Fruit fly (Drosophila melanogaster): Measurements from ENCODE around the gene Spindly.

The Spindly gene

DNA sequence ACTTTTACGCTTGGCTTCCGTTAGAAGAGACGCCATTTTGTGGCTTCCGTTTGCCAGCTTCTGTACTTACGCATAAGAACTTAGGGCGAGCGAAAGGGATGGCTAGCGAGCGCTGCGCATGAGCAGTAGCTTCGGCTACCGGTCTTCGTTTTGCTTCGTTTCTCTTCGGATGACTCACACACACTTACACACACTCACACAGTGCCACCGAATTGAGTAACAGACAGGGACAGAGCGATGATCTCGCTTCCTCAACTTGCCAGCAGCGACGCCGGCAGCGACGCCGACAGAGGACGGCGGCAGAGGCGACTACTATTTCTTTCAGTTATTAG, 9.3 kb upstream of the Spindly start:
- no peak for TF ChIP-seq Crg-1 (GFP tag; optimal IDR thresholded peaks at IDR 0.05)
- TF ChIP-seq CG11617 (GFP tag; optimal IDR thresholded peaks at IDR 0.05), result no peak
- TF ChIP-seq toe (GFP tag; optimal IDR thresholded peaks at IDR 0.05), result no peak
- no peak for TF ChIP-seq cnc (optimal IDR thresholded peaks at IDR 0.05)
- TF ChIP-seq Mnt (GFP tag; optimal IDR thresholded peaks at IDR 0.05), result no peak
- TF ChIP-seq tj (GFP tag; optimal IDR thresholded peaks at IDR 0.05), result no peak

- TF ChIP-seq Mnt (GFP tag; optimal IDR thresholded peaks at IDR 0.05) (no peak), pad (GFP tag; optimal IDR thresholded peaks at IDR 0.05) (peak; percentile 86), ovo (GFP tag; optimal IDR thresholded peaks at IDR 0.05) (peak; percentile 40)
Measured at dm6 chr2L:3538564-3539411, 8.7 kb upstream of the Spindly start, which contains the start of gene drm. TSS of gene drm (plus strand) at chr2L:3539247.

DNA sequence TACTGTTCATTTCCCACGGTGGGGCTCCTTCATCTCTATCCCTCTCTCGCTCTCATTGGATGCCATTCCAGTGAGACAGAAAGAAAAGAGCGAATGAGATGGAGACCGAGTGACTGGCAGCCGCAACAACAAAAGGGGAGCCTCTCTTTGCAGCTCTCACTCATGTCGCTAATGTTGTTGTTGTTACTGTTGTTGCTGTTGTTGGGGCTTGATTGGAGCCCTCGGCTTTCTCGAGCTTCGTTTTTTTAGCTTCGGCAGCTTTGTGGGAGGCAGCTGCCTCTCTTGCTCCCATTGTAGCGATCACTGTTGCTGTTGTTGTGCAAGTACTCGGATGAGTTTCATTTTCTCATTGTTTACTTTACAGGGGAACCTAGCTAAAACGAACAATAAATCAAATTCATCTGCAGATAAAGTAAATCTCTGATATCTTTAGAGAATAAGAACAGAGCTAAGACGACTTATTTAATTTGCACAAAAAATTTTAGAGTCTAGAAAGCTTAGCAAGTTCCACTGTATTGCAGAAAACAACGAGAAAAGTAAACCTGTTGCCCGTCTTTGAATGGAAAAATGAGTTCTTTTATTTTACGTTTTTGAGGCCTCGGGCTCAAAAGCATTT, 4.2 kb upstream of the Spindly start:
- TF ChIP-seq CG14711 (tag; optimal IDR thresholded peaks at IDR 0.05), result no peak
- no peak for TF ChIP-seq CG12768 (GFP tag; optimal IDR thresholded peaks at IDR 0.05)
- no peak for TF ChIP-seq CG1620 (GFP tag; optimal IDR thresholded peaks at IDR 0.05)
- TF ChIP-seq cic (GFP tag; optimal IDR thresholded peaks at IDR 0.05), result no peak
- no peak for TF ChIP-seq pad (GFP tag; optimal IDR thresholded peaks at IDR 0.05)
- no peak for TF ChIP-seq kay (GFP tag; ENCODE audit: borderline replicate concordance)
- TF ChIP-seq Hr96 (GFP tag; optimal IDR thresholded peaks at IDR 0.05), result no peak

- TF ChIP-seq CG11617 (GFP tag; optimal IDR thresholded peaks at IDR 0.05) (no peak), Crg-1 (GFP tag; optimal IDR thresholded peaks at IDR 0.05) (no peak), Mnt (GFP tag; optimal IDR thresholded peaks at IDR 0.05) (no peak), CG7101 (tag; optimal IDR thresholded peaks at IDR 0.05) (no peak), Clk (GFP tag; optimal IDR thresholded peaks at IDR 0.05) (no peak)
Measured at dm6 chr2L:3532973-3533525, 2.9 kb upstream of the Spindly start.

dm6 chr2L:3524729-3525181, 5.4 kb downstream of the Spindly start, which contains the start of gene CG8852:
TSS of gene CG8852 (plus strand) at chr2L:3525131.
- no peak for TF ChIP-seq CG5204 (GFP tag; optimal IDR thresholded peaks at IDR 0.05)
- TF ChIP-seq tj (GFP tag; optimal IDR thresholded peaks at IDR 0.05), result no peak
- TF ChIP-seq toe (GFP tag; optimal IDR thresholded peaks at IDR 0.05), result no peak
- no peak for TF ChIP-seq CG11617 (GFP tag; optimal IDR thresholded peaks at IDR 0.05)
- TF ChIP-seq CG12768 (GFP tag; optimal IDR thresholded peaks at IDR 0.05), result no peak
- TF ChIP-seq bab1 (GFP tag; optimal IDR thresholded peaks at IDR 0.05), result no peak
- no peak for TF ChIP-seq ovo (GFP tag; optimal IDR thresholded peaks at IDR 0.05)
- no peak for TF ChIP-seq pad (GFP tag; optimal IDR thresholded peaks at IDR 0.05)
- TF ChIP-seq CG7045 (GFP tag; optimal IDR thresholded peaks at IDR 0.05), result no peak
- no peak for TF ChIP-seq CG33017 (tag; optimal IDR thresholded peaks at IDR 0.05)
- no peak for TF ChIP-seq Mnt (GFP tag; optimal IDR thresholded peaks at IDR 0.05)
- TF ChIP-seq CG7101 (tag; optimal IDR thresholded peaks at IDR 0.05), result no peak
- no peak for TF ChIP-seq Hr96 (GFP tag; optimal IDR thresholded peaks at IDR 0.05)
- no peak for TF ChIP-seq CG1620 (GFP tag; optimal IDR thresholded peaks at IDR 0.05)
- TF ChIP-seq CG14711 (tag; optimal IDR thresholded peaks at IDR 0.05), result no peak

dm6 chr2L:3523956-3524355, 6.2 kb downstream of the Spindly start, which contains the start of gene Sr-CIV:
TSS of gene Sr-CIV (minus strand) at chr2L:3524056.
- TF ChIP-seq Hr96 (GFP tag; optimal IDR thresholded peaks at IDR 0.05) (no peak), CG7045 (GFP tag; optimal IDR thresholded peaks at IDR 0.05) (no peak), CG33017 (tag; optimal IDR thresholded peaks at IDR 0.05) (no peak), kay (GFP tag; ENCODE audit: borderline replicate concordance) (peak; percentile 4)

DNA sequence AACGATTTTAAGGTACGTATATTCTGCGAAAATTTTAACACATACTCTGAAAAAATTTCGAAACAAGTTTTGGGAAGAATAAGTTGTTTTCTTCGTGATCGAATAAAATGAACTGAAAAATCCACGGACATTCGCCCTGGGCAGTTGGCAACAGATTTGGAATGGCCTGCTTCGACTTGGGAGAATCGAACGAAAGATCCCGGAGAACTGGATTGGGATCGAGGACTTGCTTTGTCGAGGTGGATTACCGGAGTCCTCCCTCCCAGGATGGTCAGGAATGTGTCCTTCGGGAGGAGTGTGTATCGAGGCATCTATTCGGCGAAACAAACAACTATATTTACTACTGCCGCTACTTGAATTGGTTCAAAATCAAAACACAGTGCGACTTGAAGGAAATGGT, 10.6 kb downstream of the Spindly start, which contains the start of the genes CG3213 and CG8851:
TSS of gene CG3213 (minus strand) at position 101 of the 400 bp plus-strand sequence.
TSS of gene CG8851 (plus strand) at position 127 of the 400 bp plus-strand sequence.
- TF ChIP-seq ovo (GFP tag; optimal IDR thresholded peaks at IDR 0.05), result no peak
- no peak for TF ChIP-seq tj (GFP tag; optimal IDR thresholded peaks at IDR 0.05)
- no peak for TF ChIP-seq Crg-1 (GFP tag; optimal IDR thresholded peaks at IDR 0.05)
- TF ChIP-seq CG14711 (tag; optimal IDR thresholded peaks at IDR 0.05), result no peak
- no peak for TF ChIP-seq cnc (optimal IDR thresholded peaks at IDR 0.05)
- no peak for TF ChIP-seq CG33017 (tag; optimal IDR thresholded peaks at IDR 0.05)
- no peak for TF ChIP-seq CG7045 (GFP tag; optimal IDR thresholded peaks at IDR 0.05)
- TF ChIP-seq CG5204 (GFP tag; optimal IDR thresholded peaks at IDR 0.05), result no peak
- no peak for TF ChIP-seq Mnt (GFP tag; optimal IDR thresholded peaks at IDR 0.05)
- no peak for TF ChIP-seq kay (GFP tag; ENCODE audit: borderline replicate concordance)
- TF ChIP-seq CG12768 (GFP tag; optimal IDR thresholded peaks at IDR 0.05), result no peak
